Fruit fly (Drosophila melanogaster) whole organism, pupa: ENCODE results near the gene CG31807.

Experiments
- CG10348 ChIP-seq: fragments of 200-800 bp; sonication (Bioruptor generic); IDR thresholded peaks from 2 replicates; pipeline ENCODE4 v1.3.6; 2022; ENCODE audit warnings: missing biosample characterization, missing genetic modification characterization
- CG12605 ChIP-seq: fragments of 200-800 bp; sonication (Bioruptor generic); IDR thresholded peaks from 2 replicates; pipeline ENCODE4 v1.3.6; 2022; ENCODE audit warnings: missing biosample characterization, missing genetic modification characterization
- CG13204 ChIP-seq: fragments of 200-800 bp; sonication (Bioruptor generic); optimal IDR thresholded peaks from 2 replicates; lab custom pipeline; 2018; ENCODE audit warnings: missing biosample characterization, mild to moderate bottlenecking, missing genetic modification characterization, moderate library complexity
- CG14655 ChIP-seq: fragments of 200-800 bp; sonication (Bioruptor generic); optimal IDR thresholded peaks from 3 replicates; lab custom pipeline; 2017; ENCODE audit warnings: mild to moderate bottlenecking, missing biosample characterization, missing genetic modification reagents, missing genetic modification characterization
- CG15710 ChIP-seq: fragments of 200-800 bp; sonication (Bioruptor generic); optimal IDR thresholded peaks from 2 replicates; lab custom pipeline; 2018; ENCODE audit warnings: missing biosample characterization, mild to moderate bottlenecking, missing genetic modification characterization, moderate library complexity
- CG17806 ChIP-seq: fragments of 200-800 bp; sonication (Bioruptor generic); optimal IDR thresholded peaks from 2 replicates; lab custom pipeline; 2018; ENCODE audit warnings: missing biosample characterization, mild to moderate bottlenecking, missing genetic modification characterization, moderate library complexity
- CG32121 ChIP-seq: fragments of 200-800 bp; sonication (Bioruptor generic); IDR thresholded peaks from 2 replicates; pipeline ENCODE4 v1.3.6; 2022; ENCODE audit warnings: missing biosample characterization, missing genetic modification characterization
- CG34367 ChIP-seq: fragments of 200-800 bp; sonication (Bioruptor generic); optimal IDR thresholded peaks from 2 replicates; lab custom pipeline; 2018; ENCODE audit warnings: missing biosample characterization, mild to moderate bottlenecking, missing genetic modification characterization
- CG4496 ChIP-seq: fragments of 200-800 bp; sonication (Bioruptor generic); IDR thresholded peaks from 3 replicates; pipeline ENCODE4 v1.3.6; 2022; ENCODE audit warnings: missing biosample characterization, missing genetic modification characterization
- CG8159 ChIP-seq: fragments of 200-800 bp; sonication (Bioruptor generic); optimal IDR thresholded peaks from 3 replicates; lab custom pipeline; 2018; ENCODE audit warnings: missing biosample characterization, mild to moderate bottlenecking, missing genetic modification characterization, moderate library complexity
- CG8301 ChIP-seq: fragments of 200-800 bp; sonication (Bioruptor generic); optimal IDR thresholded peaks from 2 replicates; lab custom pipeline; 2018; ENCODE audit warnings: missing biosample characterization, mild to moderate bottlenecking, missing genetic modification characterization
- CG9948 ChIP-seq: fragments of 200-800 bp; sonication (Bioruptor generic); optimal IDR thresholded peaks from 2 replicates; lab custom pipeline; 2018; ENCODE audit warnings: missing biosample characterization, mild to moderate bottlenecking, missing genetic modification characterization, moderate library complexity
- D1 ChIP-seq: fragments of 200-800 bp; sonication (Bioruptor generic); optimal IDR thresholded peaks from 2 replicates; lab custom pipeline; 2018; ENCODE audit warnings: missing biosample characterization, mild to moderate bottlenecking, missing genetic modification characterization, moderate library complexity
- EcR ChIP-seq: fragments of 200-800 bp; sonication (Bioruptor generic); optimal IDR thresholded peaks from 3 replicates; lab custom pipeline; 2019; ENCODE audit warnings: missing biosample characterization, missing genetic modification characterization, mild to moderate bottlenecking, moderate library complexity, missing genetic modification reagents
- Ets98B ChIP-seq: fragments of 200-800 bp; sonication (Bioruptor generic); IDR thresholded peaks from 2 replicates; pipeline ENCODE4 v1.3.6; 2022; ENCODE audit warnings: missing biosample characterization, missing genetic modification characterization
- Pif1A ChIP-seq: fragments of 200-800 bp; sonication (Bioruptor generic); optimal IDR thresholded peaks from 3 replicates; lab custom pipeline; 2016; ENCODE audit warnings: missing biosample characterization, missing genetic modification characterization
- Pif1B ChIP-seq: fragments of 200-800 bp; sonication (Bioruptor generic); optimal IDR thresholded peaks from 3 replicates; lab custom pipeline; 2016; ENCODE audit warnings: missing biosample characterization, missing genetic modification characterization
- Snoo ChIP-seq: fragments of 200-800 bp; sonication (Bioruptor generic); optimal IDR thresholded peaks from 3 replicates; lab custom pipeline; 2017; ENCODE audit warnings: missing biosample characterization, mild to moderate bottlenecking, missing genetic modification characterization, inconsistent platforms
- fd96Ca ChIP-seq: fragments of 200-800 bp; sonication (Bioruptor generic); IDR thresholded peaks from 3 replicates; pipeline ENCODE4 v1.3.6; 2022; ENCODE audit warnings: missing biosample characterization, missing genetic modification characterization
- gl ChIP-seq: fragments of 200-800 bp; sonication (Bioruptor generic); optimal IDR thresholded peaks from 2 replicates; lab custom pipeline; 2018; ENCODE audit warnings: missing biosample characterization, mild to moderate bottlenecking, missing genetic modification characterization
- rn ChIP-seq: fragments of 200-800 bp; sonication (Bioruptor generic); IDR thresholded peaks from 2 replicates; pipeline ENCODE4 v1.3.6; 2022; ENCODE audit warnings: missing biosample characterization, missing genetic modification characterization

Gene CG31807

dm6 chr2L:16718446-16719173 lies 34.8 kb upstream of the CG31807 start:
- TF ChIP-seq CG8301 (tag; lab: Kevin White, UChicago) (peak; percentile 40), rn (GFP tag; lab: Robert Waterston, UW) (0 out of 2 replicates have a peak, but pooled peaks have one; percentile 4), fd96Ca (GFP tag; lab: Robert Waterston, UW) (no peak), CG14655 (GFP tag; lab: Kevin White, UChicago) (peak; percentile 46), CG9948 (no peak), EcR (GFP tag; lab: Kevin White, UChicago) (no peak), CG4496 (0 out of 3 replicates have a peak, but pooled peaks have one; percentile 43), Ets98B (GFP tag; lab: Robert Waterston, UW) (peak; percentile 37; the same call in 1 of the 2 replicates), Snoo (tag; lab: Kevin White, UChicago) (no peak), CG32121 (GFP tag; lab: Robert Waterston, UW) (peak; percentile 54)
- TF ChIP-seq, all 21 proteins: peak for 6

dm6 chr2L:16716771-16717170 lies 33.0 kb upstream of the CG31807 start:
- TF ChIP-seq EcR (GFP tag; lab: Kevin White, UChicago) (no peak), CG32121 (GFP tag; lab: Robert Waterston, UW) (peak; percentile 63)
- TF ChIP-seq, all 21 proteins: peak for 1

- TF ChIP-seq fd96Ca (GFP tag; lab: Robert Waterston, UW) (peak; percentile 99), rn (GFP tag; lab: Robert Waterston, UW) (peak; percentile 97), CG34367 (peak; percentile 93), CG10348 (peak; percentile 95), CG13204 (GFP tag; lab: Kevin White, UChicago) (peak; percentile 82), CG8301 (tag; lab: Kevin White, UChicago) (peak; percentile 99), CG4496 (no peak; the same call in 2 of the 3 replicates), EcR (GFP tag; lab: Kevin White, UChicago) (peak; percentile 32), Snoo (tag; lab: Kevin White, UChicago) (peak; percentile 96), CG14655 (GFP tag; lab: Kevin White, UChicago) (peak; percentile 99), CG9948 (peak; percentile 95), CG17806 (tag; lab: Kevin White, UChicago) (peak; percentile 95), CG15710 (peak; percentile 94), CG32121 (GFP tag; lab: Robert Waterston, UW) (peak; percentile 99), CG12605 (GFP tag; lab: Robert Waterston, UW) (peak; percentile 99), Pif1A (peak; percentile 98), Ets98B (GFP tag; lab: Robert Waterston, UW) (peak; percentile 99), CG8159 (tag; lab: Kevin White, UChicago) (peak; percentile 94), gl (tag; lab: Kevin White, UChicago) (peak; percentile 85), Pif1B (peak; percentile 98), D1 (tag; lab: Kevin White, UChicago) (peak; percentile 89)
Measured at dm6 chr2L:16715841-16716701, 32.3 kb upstream of the CG31807 start, which contains the start of the genes Cyt-c-d and CG31808. TSS of gene Cyt-c-d (plus strand) at chr2L:16715891. TSS of gene CG31808 (minus strand) at chr2L:16716195.

- TF ChIP-seq Snoo (tag; lab: Kevin White, UChicago) (no peak), fd96Ca (GFP tag; lab: Robert Waterston, UW) (no peak), CG9948 (no peak), gl (tag; lab: Kevin White, UChicago) (no peak), EcR (GFP tag; lab: Kevin White, UChicago) (no peak), CG34367 (no peak), Pif1A (no peak)
Measured at dm6 chr2L:16715133-16715833, 31.5 kb upstream of the CG31807 start.

- no peak for TF ChIP-seq CG34367
- TF ChIP-seq CG14655 (GFP tag; lab: Kevin White, UChicago), result no peak
- no peak for TF ChIP-seq CG4496
- TF ChIP-seq CG10348, result no peak
- TF ChIP-seq CG15710, result no peak
- TF ChIP-seq CG8159 (tag; lab: Kevin White, UChicago), result no peak
- TF ChIP-seq Pif1B, result no peak
- no peak for TF ChIP-seq Pif1A
- no peak for TF ChIP-seq CG32121 (GFP tag; lab: Robert Waterston, UW)
- no peak for TF ChIP-seq CG13204 (GFP tag; lab: Kevin White, UChicago)
- no peak for TF ChIP-seq CG8301 (tag; lab: Kevin White, UChicago)
- TF ChIP-seq Ets98B (GFP tag; lab: Robert Waterston, UW), result no peak
- no peak for TF ChIP-seq rn (GFP tag; lab: Robert Waterston, UW)
- no peak for TF ChIP-seq D1 (tag; lab: Kevin White, UChicago)
- no peak for TF ChIP-seq fd96Ca (GFP tag; lab: Robert Waterston, UW)
- TF ChIP-seq CG12605 (GFP tag; lab: Robert Waterston, UW), result no peak
- no peak for TF ChIP-seq gl (tag; lab: Kevin White, UChicago)
- TF ChIP-seq EcR (GFP tag; lab: Kevin White, UChicago), result no peak
- no peak for TF ChIP-seq Snoo (tag; lab: Kevin White, UChicago)
- TF ChIP-seq, all 21 proteins: peak for 0
Measured at dm6 chr2L:16713929-16714328, 30.1 kb upstream of the CG31807 start.
